Worm (Caenorhabditis elegans) whole organism, early embryonic: Measurements from ENCODE around the gene del-1.

ENCODE experiments used
- B0310.2 ChIP-seq: sonication (generic microtip); optimal IDR thresholded peaks from 2 replicates; lab custom pipeline; 2016; ENCODE audit warnings: mild to moderate bottlenecking, missing genetic modification characterization, missing compliant biosample characterization
- F13C5.2 ChIP-seq: sonication (generic microtip); optimal IDR thresholded peaks from 2 replicates; lab custom pipeline; 2017; ENCODE audit warnings: mild to moderate bottlenecking, missing genetic modification characterization, inconsistent platforms, missing compliant biosample characterization
- aly-1 ChIP-seq: sonication (generic microtip); optimal IDR thresholded peaks from 2 replicates; lab custom pipeline; 2016; ENCODE audit warnings: missing genetic modification characterization, missing compliant biosample characterization
- ama-1 ChIP-seq: fragments of 150-350 bp; optimal IDR thresholded peaks from 2 replicates; lab custom pipeline; 2014
- ceh-13 ChIP-seq: fragments of 200-800 bp; sonication (Bioruptor generic); optimal IDR thresholded peaks from 2 replicates; lab custom pipeline; 2018; ENCODE audit warnings: mild to moderate bottlenecking, missing genetic modification characterization, missing compliant biosample characterization
- ceh-36 ChIP-seq: sonication (generic microtip); optimal IDR thresholded peaks from 2 replicates; lab custom pipeline; 2016; ENCODE audit warnings: missing genetic modification characterization, inconsistent platforms, missing compliant biosample characterization
- ets-7 ChIP-seq: sonication (generic microtip); optimal IDR thresholded peaks from 2 replicates; lab custom pipeline; 2016; ENCODE audit warnings: missing genotype, missing genetic modification characterization, missing compliant biosample characterization
- flt-1 ChIP-seq: fragments of 200-800 bp; sonication (Bioruptor generic); IDR thresholded peaks from 2 replicates; pipeline ENCODE4 v1.3.6; 2022; ENCODE audit warnings: missing genetic modification characterization, missing compliant biosample characterization
- hmbx-1 ChIP-seq: sonication (generic microtip); optimal IDR thresholded peaks from 2 replicates; lab custom pipeline; 2016; ENCODE audit warnings: mild to moderate bottlenecking, missing genetic modification characterization, missing compliant biosample characterization
- hmg-4 ChIP-seq: fragments of 200-800 bp; sonication (Bioruptor generic); optimal IDR thresholded peaks from 2 replicates; lab custom pipeline; 2018; ENCODE audit warnings: mild to moderate bottlenecking, missing genetic modification characterization, missing compliant biosample characterization
- hnd-1 ChIP-seq: sonication (generic microtip); optimal IDR thresholded peaks from 2 replicates; lab custom pipeline; 2016; ENCODE audit warnings: missing genetic modification characterization, missing compliant biosample characterization
- pes-1 ChIP-seq: fragments of 200-800 bp; sonication (Bioruptor generic); IDR thresholded peaks from 2 replicates; pipeline ENCODE4 v1.3.6; 2022; ENCODE audit warnings: missing genetic modification reagents, missing genetic modification characterization, missing compliant biosample characterization
- scrt-1 ChIP-seq: fragments of 200-800 bp; sonication (Bioruptor generic); IDR thresholded peaks from 2 replicates; pipeline ENCODE4 v1.3.6; 2022; ENCODE audit warnings: missing genetic modification characterization, missing compliant biosample characterization
- sea-1 ChIP-seq: fragments of 200-800 bp; sonication (Bioruptor generic); conservative IDR thresholded peaks from 2 replicates; pipeline ENCODE4 v1.3.6; 2022; ENCODE audit warnings: missing genetic modification characterization, missing compliant biosample characterization
- tbx-11 ChIP-seq: fragments of 200-800 bp; sonication (Bioruptor generic); IDR thresholded peaks from 2 replicates; pipeline ENCODE4 v1.3.6; 2022; ENCODE audit warnings: missing genetic modification characterization, missing compliant biosample characterization
- tbx-37 ChIP-seq: fragments of 200-800 bp; sonication (Bioruptor generic); conservative IDR thresholded peaks from 2 replicates; pipeline ENCODE4 v1.3.6; 2022; ENCODE audit warnings: missing genetic modification reagents, missing genetic modification characterization, missing compliant biosample characterization
- tra-4 ChIP-seq: sonication (generic microtip); optimal IDR thresholded peaks from 2 replicates; lab custom pipeline; 2017; ENCODE audit warnings: missing genetic modification characterization, missing compliant biosample characterization

The del-1 gene

ce11 chrX:14320298-14320697, 52.4 kb downstream of the del-1 start, which contains the start of gene C11H1.9:
Gene C11H1.9 (minus strand): TSS chrX:14320398.
- TF ChIP-seq flt-1 (GFP tag; lab: Robert Waterston, UW) = no peak
- TF ChIP-seq B0310.2 (tag; lab: Kevin White, UChicago) = no peak
- no peak for TF ChIP-seq ceh-36

ce11 chrX:14322793-14323192, 54.9 kb downstream of the del-1 start:
- TF ChIP-seq aly-1 (tag; lab: Kevin White, UChicago) (no peak), B0310.2 (tag; lab: Kevin White, UChicago) (no peak), ceh-36 (no peak), ets-7 (no peak), tra-4 (no peak), hmg-4 (no peak), flt-1 (GFP tag; lab: Robert Waterston, UW) (no peak), pes-1 (GFP tag; lab: Robert Waterston, UW) (no peak), tbx-37 (GFP tag; lab: Robert Waterston, UW) (no peak), hnd-1 (no peak), ceh-13 (GFP tag; lab: Kevin White, UChicago) (no peak), sea-1 (GFP tag; lab: Robert Waterston, UW) (no peak), tbx-11 (no peak), scrt-1 (GFP tag; lab: Robert Waterston, UW) (no peak), F13C5.2 (no peak), hmbx-1 (tag; lab: Kevin White, UChicago) (no peak)

ce11 chrX:14324289-14324688, 56.4 kb downstream of the del-1 start:
- TF ChIP-seq B0310.2 (tag; lab: Kevin White, UChicago) (no peak), scrt-1 (GFP tag; lab: Robert Waterston, UW) (no peak), aly-1 (tag; lab: Kevin White, UChicago) (no peak), hmbx-1 (tag; lab: Kevin White, UChicago) (no peak), hmg-4 (no peak), tra-4 (no peak), ceh-13 (GFP tag; lab: Kevin White, UChicago) (no peak), pes-1 (GFP tag; lab: Robert Waterston, UW) (no peak), ama-1 (no peak), F13C5.2 (no peak), tbx-37 (GFP tag; lab: Robert Waterston, UW) (no peak), hnd-1 (no peak), ceh-36 (no peak)

ce11 chrX:14326578-14326977, 58.7 kb downstream of the del-1 start:
- TF ChIP-seq F13C5.2 = no peak
- TF ChIP-seq hmbx-1 (tag; lab: Kevin White, UChicago) = no peak
- no peak for TF ChIP-seq ceh-13 (GFP tag; lab: Kevin White, UChicago)
- TF ChIP-seq pes-1 (GFP tag; lab: Robert Waterston, UW) = no peak
- TF ChIP-seq ceh-36 = no peak
- TF ChIP-seq hmg-4 = no peak
